Fruit fly (Drosophila melanogaster) whole organism, embryonic: ENCODE data around the gene SMC6.

Experiments used
- Antp ChIP-seq: fragments of 200-800 bp; sonication (Bioruptor generic); optimal IDR thresholded peaks from 3 replicates; lab custom pipeline; 2016; ENCODE audit warnings: missing biosample characterization, missing genetic modification characterization
- Asciz ChIP-seq: fragments of 200-800 bp; sonication (Bioruptor generic); optimal IDR thresholded peaks from 2 replicates; lab custom pipeline; 2017; ENCODE audit warnings: missing biosample characterization, mild to moderate bottlenecking, missing genetic modification characterization, missing genetic modification reagents
- CG10147 ChIP-seq: fragments of 200-800 bp; sonication (Bioruptor generic); optimal IDR thresholded peaks from 2 replicates; lab custom pipeline; 2019; ENCODE audit warnings: missing biosample characterization, mild to moderate bottlenecking, missing genetic modification characterization, moderate library complexity
- CG10366 ChIP-seq: fragments of 200-800 bp; sonication (Bioruptor generic); IDR thresholded peaks from 2 replicates; pipeline ENCODE4 v1.3.6; 2022; ENCODE audit warnings: missing biosample characterization, missing genetic modification characterization
- CG11504 ChIP-seq: fragments of 200-800 bp; sonication (Bioruptor generic); optimal IDR thresholded peaks from 3 replicates; lab custom pipeline; 2019; ENCODE audit warnings: missing biosample characterization, mild to moderate bottlenecking, missing genetic modification characterization, moderate library complexity
- CG11695 ChIP-seq: fragments of 200-800 bp; sonication (Bioruptor generic); IDR thresholded peaks from 3 replicates; pipeline ENCODE4 v1.3.6; 2022; ENCODE audit warnings: missing biosample characterization, missing genetic modification characterization
- CG13624 ChIP-seq: fragments of 200-800 bp; sonication (Bioruptor generic); optimal IDR thresholded peaks from 2 replicates; lab custom pipeline; 2016; ENCODE audit warnings: missing biosample characterization, missing genetic modification characterization
- CG13775 ChIP-seq: fragments of 200-800 bp; sonication (Bioruptor generic); optimal IDR thresholded peaks from 3 replicates; lab custom pipeline; 2017; ENCODE audit warnings: missing biosample characterization, mild to moderate bottlenecking, missing genetic modification characterization
- CG15011 ChIP-seq: fragments of 200-800 bp; sonication (Bioruptor generic); optimal IDR thresholded peaks from 3 replicates; lab custom pipeline; 2018; ENCODE audit warnings: missing biosample characterization, mild to moderate bottlenecking, missing genetic modification characterization
- CG15479 ChIP-seq: fragments of 200-800 bp; sonication (Bioruptor generic); optimal IDR thresholded peaks from 3 replicates; lab custom pipeline; 2019; ENCODE audit warnings: missing biosample characterization, mild to moderate bottlenecking, missing genetic modification characterization, moderate library complexity
- CG17359 ChIP-seq: fragments of 200-800 bp; sonication (Bioruptor generic); optimal IDR thresholded peaks from 3 replicates; lab custom pipeline; 2018; ENCODE audit warnings: missing biosample characterization, mild to moderate bottlenecking, missing genetic modification characterization, moderate library complexity
- CG17802 ChIP-seq: fragments of 200-800 bp; sonication (Bioruptor generic); optimal IDR thresholded peaks from 2 replicates; lab custom pipeline; 2018; ENCODE audit warnings: missing biosample characterization, mild to moderate bottlenecking, missing genetic modification characterization, moderate library complexity
- CG17829 ChIP-seq: fragments of 200-800 bp; optimal IDR thresholded peaks from 2 replicates; lab custom pipeline; 2019; ENCODE audit warnings: missing biosample characterization, mild to moderate bottlenecking, missing genetic modification characterization, moderate library complexity
- CG2199 ChIP-seq: fragments of 200-800 bp; sonication (Bioruptor generic); IDR thresholded peaks from 3 replicates; pipeline ENCODE4 v1.3.6; 2022; ENCODE audit warnings: missing biosample characterization, missing genetic modification characterization
- CG3065 ChIP-seq: fragments of 200-800 bp; sonication (Bioruptor generic); optimal IDR thresholded peaks from 2 replicates; lab custom pipeline; 2016; ENCODE audit warnings: missing biosample characterization, missing genetic modification characterization
- CG31224 ChIP-seq: fragments of 200-800 bp; sonication (Bioruptor generic); IDR thresholded peaks from 2 replicates; pipeline ENCODE4 v1.3.6; 2022; ENCODE audit warnings: missing biosample characterization, missing genetic modification characterization
- CG42726 ChIP-seq: fragments of 200-800 bp; sonication (Bioruptor generic); IDR thresholded peaks from 2 replicates; pipeline ENCODE4 v1.3.6; 2022; ENCODE audit warnings: missing biosample characterization, missing genetic modification characterization; ENCODE audit not compliant: partially characterized antibody
- CG6272 ChIP-seq: fragments of 200-800 bp; sonication (Bioruptor generic); IDR thresholded peaks from 2 replicates; pipeline ENCODE4 v1.3.6; 2022; ENCODE audit warnings: missing biosample characterization, missing genetic modification characterization
- CG6765 ChIP-seq: fragments of 200-800 bp; sonication (Bioruptor generic); optimal IDR thresholded peaks from 3 replicates; lab custom pipeline; 2017; ENCODE audit warnings: missing biosample characterization, mild to moderate bottlenecking, missing genetic modification characterization
- H15 ChIP-seq: fragments of 200-800 bp; sonication (Bioruptor generic); IDR thresholded peaks from 3 replicates; pipeline ENCODE4 v1.3.6; 2022; ENCODE audit warnings: missing biosample characterization, missing genetic modification characterization
- HHEX ChIP-seq: fragments of 200-800 bp; sonication (Bioruptor generic); optimal IDR thresholded peaks from 3 replicates; lab custom pipeline; 2017; ENCODE audit warnings: missing biosample characterization, mild to moderate bottlenecking, missing genetic modification characterization, missing genetic modification reagents
- HLH54F ChIP-seq: fragments of 200-800 bp; sonication (Bioruptor generic); optimal IDR thresholded peaks from 3 replicates; lab custom pipeline; 2016; ENCODE audit warnings: missing biosample characterization, missing genetic modification characterization
- NK7.1 ChIP-seq: fragments of 200-800 bp; sonication (Bioruptor generic); optimal IDR thresholded peaks from 3 replicates; lab custom pipeline; 2016; ENCODE audit warnings: missing biosample characterization, missing genetic modification characterization
- Opbp ChIP-seq: fragments of 200-800 bp; sonication (Bioruptor generic); IDR thresholded peaks from 3 replicates; pipeline ENCODE4 v1.3.6; 2022; ENCODE audit warnings: missing biosample characterization, missing genetic modification characterization; ENCODE audit not compliant: partially characterized antibody
- YL-1 ChIP-seq: fragments of 200-800 bp; sonication (Bioruptor generic); optimal IDR thresholded peaks from 3 replicates; lab custom pipeline; 2017; ENCODE audit warnings: missing biosample characterization, mild to moderate bottlenecking, missing genetic modification characterization
- amos ChIP-seq: fragments of 200-800 bp; sonication (Bioruptor generic); IDR thresholded peaks from 2 replicates; pipeline ENCODE4 v1.3.6; 2022; ENCODE audit warnings: missing biosample characterization, missing genetic modification characterization; ENCODE audit not compliant: partially characterized antibody
- ash1 ChIP-seq: fragments of 200-800 bp; sonication (Bioruptor generic); optimal IDR thresholded peaks from 2 replicates; lab custom pipeline; 2018; ENCODE audit warnings: missing biosample characterization, mild to moderate bottlenecking, missing genetic modification characterization
- bigmax ChIP-seq: fragments of 200-800 bp; sonication (Bioruptor generic); optimal IDR thresholded peaks from 2 replicates; lab custom pipeline; 2018; ENCODE audit warnings: missing biosample characterization, mild to moderate bottlenecking, missing genetic modification characterization
- btn ChIP-seq: fragments of 200-800 bp; sonication (Bioruptor generic); optimal IDR thresholded peaks from 2 replicates; lab custom pipeline; 2016; ENCODE audit warnings: missing biosample characterization, missing genetic modification characterization
- corto ChIP-seq: fragments of 200-800 bp; sonication (Bioruptor generic); optimal IDR thresholded peaks from 2 replicates; lab custom pipeline; 2016; ENCODE audit warnings: missing biosample characterization, mild to moderate bottlenecking, missing genetic modification characterization, moderate library complexity
- crc ChIP-seq: fragments of 200-800 bp; sonication (Bioruptor generic); optimal IDR thresholded peaks from 2 replicates; lab custom pipeline; 2016; ENCODE audit warnings: missing biosample characterization, missing genetic modification characterization
- crp ChIP-seq, 2 experiments: fragments of 200-800 bp; sonication (Bioruptor generic); optimal IDR thresholded peaks; 2 replicates in 1 of 2; 3 replicates in 1 of 2; lab custom pipeline; 2017; ENCODE audit warnings: missing biosample characterization in 2 of 2, missing genetic modification characterization in 2 of 2, mild to moderate bottlenecking in 1 of 2, moderate library complexity in 1 of 2
- danr ChIP-seq: fragments of 200-800 bp; sonication (Bioruptor generic); IDR thresholded peaks from 2 replicates; pipeline ENCODE4 v1.3.6; 2022; ENCODE audit warnings: missing biosample characterization, missing genetic modification characterization
- dysf ChIP-seq: fragments of 200-800 bp; sonication (Bioruptor generic); IDR thresholded peaks from 3 replicates; pipeline ENCODE4 v1.3.6; 2022; ENCODE audit warnings: missing biosample characterization, missing genetic modification characterization
- ems ChIP-seq: fragments of 200-800 bp; sonication (Bioruptor generic); optimal IDR thresholded peaks from 3 replicates; lab custom pipeline; 2016; ENCODE audit warnings: missing biosample characterization, missing genetic modification characterization
- esg ChIP-seq: fragments of 200-800 bp; sonication (Bioruptor generic); conservative IDR thresholded peaks from 2 replicates; pipeline ENCODE4 v1.3.6; 2022; ENCODE audit warnings: missing biosample characterization, missing genetic modification characterization
- exex ChIP-seq: fragments of 200-800 bp; sonication (Bioruptor generic); optimal IDR thresholded peaks from 4 replicates; lab custom pipeline; 2018; ENCODE audit warnings: missing biosample characterization, mild to moderate bottlenecking, missing genetic modification characterization, moderate library complexity
- ham ChIP-seq: fragments of 200-800 bp; sonication (Bioruptor generic); IDR thresholded peaks from 2 replicates; pipeline ENCODE4 v1.3.6; 2022; ENCODE audit warnings: missing biosample characterization, missing genetic modification characterization
- jing ChIP-seq: fragments of 200-800 bp; sonication (Bioruptor generic); optimal IDR thresholded peaks from 2 replicates; lab custom pipeline; 2018; ENCODE audit warnings: missing biosample characterization, mild to moderate bottlenecking, missing genetic modification characterization
- knrl ChIP-seq: fragments of 200-800 bp; sonication (Bioruptor generic); IDR thresholded peaks from 3 replicates; pipeline ENCODE4 v1.3.6; 2022; ENCODE audit warnings: missing biosample characterization, missing genetic modification characterization; ENCODE audit not compliant: partially characterized antibody
- lmd ChIP-seq: fragments of 200-800 bp; sonication (Bioruptor generic); IDR thresholded peaks from 2 replicates; pipeline ENCODE4 v1.3.6; 2022; ENCODE audit warnings: missing biosample characterization, missing genetic modification characterization
- pho ChIP-seq: fragments of 200-800 bp; sonication (Bioruptor generic); optimal IDR thresholded peaks from 2 replicates; lab custom pipeline; 2016; ENCODE audit warnings: missing biosample characterization, missing genetic modification characterization
- phol ChIP-seq: fragments of 200-800 bp; sonication (Bioruptor generic); optimal IDR thresholded peaks from 3 replicates; lab custom pipeline; 2018; ENCODE audit warnings: missing biosample characterization, mild to moderate bottlenecking, missing genetic modification characterization, moderate library complexity
- row ChIP-seq: fragments of 200-800 bp; sonication (Bioruptor generic); IDR thresholded peaks from 3 replicates; pipeline ENCODE4 v1.3.6; 2022; ENCODE audit warnings: missing biosample characterization, missing genetic modification characterization
- run ChIP-seq: fragments of 200-800 bp; sonication (Bioruptor generic); optimal IDR thresholded peaks from 3 replicates; lab custom pipeline; 2018; ENCODE audit warnings: missing biosample characterization, mild to moderate bottlenecking, missing genetic modification characterization
- sim ChIP-seq: fragments of 200-800 bp; sonication (Bioruptor generic); IDR thresholded peaks from 2 replicates; pipeline ENCODE4 v1.3.6; 2022; ENCODE audit warnings: missing biosample characterization, missing genetic modification characterization
- sqz ChIP-seq: fragments of 200-800 bp; sonication (Bioruptor generic); optimal IDR thresholded peaks from 3 replicates; lab custom pipeline; 2018; ENCODE audit warnings: missing biosample characterization, mild to moderate bottlenecking, missing genetic modification characterization
- sr ChIP-seq: fragments of 200-800 bp; sonication (Bioruptor generic); IDR thresholded peaks from 3 replicates; pipeline ENCODE4 v1.3.6; 2022; ENCODE audit warnings: missing biosample characterization, missing genetic modification characterization
- zen2 ChIP-seq: fragments of 200-800 bp; sonication (Bioruptor generic); IDR thresholded peaks from 3 replicates; pipeline ENCODE4 v1.3.6; 2022; ENCODE audit warnings: missing biosample characterization, missing genetic modification characterization; ENCODE audit not compliant: partially characterized antibody

The SMC6 gene

dm6 chr3R:24161173-24161811 lies 31.9 kb downstream of the SMC6 start, which contains the start of the genes Myo95E and TBC1d7 (continued):
- peak; percentile 86 for TF ChIP-seq CG10147 (GFP tag; lab: Kevin White, UChicago)
- TF ChIP-seq crc (GFP tag; lab: Kevin White, UChicago), result no peak
- TF ChIP-seq CG6272 (GFP tag; lab: Robert Waterston, UW), result peak; percentile 96
- peak; percentile 39; the same call in 1 of the 3 replicates for TF ChIP-seq sr (GFP tag; lab: Robert Waterston, UW)
- TF ChIP-seq HHEX, result peak; percentile 75
- TF ChIP-seq danr, result peak; percentile 95
- peak; percentile 72 for TF ChIP-seq run (tag; lab: Kevin White, UChicago)
- TF ChIP-seq crp (GFP tag; optimal IDR thresholded peaks at IDR 0.05; lab: Kevin White, UChicago), result peak in 1 of 2 experiments; percentile 53
- TF ChIP-seq CG2199 (GFP tag; lab: Robert Waterston, UW), result peak; percentile 89; the same call in 2 of the 3 replicates
- TF ChIP-seq CG17359 (tag; lab: Kevin White, UChicago), result peak; percentile 88
- no peak for TF ChIP-seq NK7.1 (GFP tag; lab: Kevin White, UChicago)
- TF ChIP-seq esg (GFP tag; lab: Robert Waterston, UW), result peak; percentile 95
- TF ChIP-seq exex (tag; lab: Kevin White, UChicago), result peak; percentile 53
- TF ChIP-seq phol, result peak; percentile 92
- peak; percentile 89 for TF ChIP-seq CG10366 (GFP tag; lab: Robert Waterston, UW)
- TF ChIP-seq jing (GFP tag; lab: Kevin White, UChicago), result no peak
- TF ChIP-seq zen2 (GFP tag; lab: Robert Waterston, UW), result no peak; the same call in 2 of the 3 replicates
- TF ChIP-seq lmd (GFP tag; lab: Robert Waterston, UW), result peak; percentile 96
- TF ChIP-seq bigmax (GFP tag; lab: Kevin White, UChicago), result no peak
- 0 out of 2 replicates have a peak, but pooled peaks have one; percentile 72 for TF ChIP-seq sim (GFP tag; lab: Robert Waterston, UW)
- peak; percentile 37; the same call in 1 of the 3 replicates for TF ChIP-seq Opbp (GFP tag; lab: Robert Waterston, UW)
- no peak for TF ChIP-seq Asciz (GFP tag; lab: Kevin White, UChicago)
- TF ChIP-seq row (GFP tag; lab: Robert Waterston, UW), result peak; percentile 99
- peak; percentile 35 for TF ChIP-seq corto
- peak; percentile 10 for TF ChIP-seq CG6765
- TF ChIP-seq sqz (GFP tag; lab: Kevin White, UChicago), result no peak
- TF ChIP-seq amos (GFP tag; lab: Robert Waterston, UW), result peak; percentile 59
- TF ChIP-seq btn, result no peak
- TF ChIP-seq CG42726 (GFP tag; lab: Robert Waterston, UW), result 0 out of 2 replicates have a peak, but pooled peaks have one; percentile 35
- TF ChIP-seq CG11504 (tag; lab: Kevin White, UChicago), result no peak
- no peak for TF ChIP-seq ham
- TF ChIP-seq CG15011 (GFP tag; lab: Kevin White, UChicago), result no peak
- peak; percentile 38 for TF ChIP-seq CG17802
- TF ChIP-seq CG13624 (GFP tag; lab: Kevin White, UChicago), result peak; percentile 55
- TF ChIP-seq ash1 (GFP tag; lab: Kevin White, UChicago), result no peak
- peak; percentile 76 for TF ChIP-seq YL-1 (GFP tag; lab: Kevin White, UChicago)
- peak; percentile 93 for TF ChIP-seq H15 (GFP tag; lab: Robert Waterston, UW)
- TF ChIP-seq CG17829 (tag; lab: Kevin White, UChicago), result peak; percentile 89
- peak; percentile 95 for TF ChIP-seq dysf (GFP tag; lab: Robert Waterston, UW)
- peak; percentile 27 for TF ChIP-seq pho
- TF ChIP-seq ems (GFP tag; lab: Kevin White, UChicago), result peak; percentile 50
- TF ChIP-seq CG31224 (GFP tag; lab: Robert Waterston, UW), result peak; percentile 83
- TF ChIP-seq knrl (GFP tag; lab: Robert Waterston, UW), result peak; percentile 84
- no peak for TF ChIP-seq CG15479 (GFP tag; lab: Kevin White, UChicago)
- TF ChIP-seq HLH54F (GFP tag; lab: Kevin White, UChicago), result peak; percentile 33
- peak; percentile 88 for TF ChIP-seq CG13775
- TF ChIP-seq CG11695 (GFP tag; lab: Robert Waterston, UW), result peak; percentile 93
- peak; percentile 26 for TF ChIP-seq CG3065 (GFP tag; lab: Kevin White, UChicago)
- TF ChIP-seq Antp (GFP tag; lab: Kevin White, UChicago), result peak; percentile 27
